Worm (Caenorhabditis elegans) whole organism, young adult: ENCODE measurements around the gene pals-32.

Experiments
- B0336.3 ChIP-seq: fragments of 200-800 bp; sonication (Bioruptor generic); IDR thresholded peaks from 2 replicates; pipeline ENCODE4 v1.3.6; 2022; ENCODE audit warnings: missing genetic modification characterization, missing compliant biosample characterization
- C17E4.6 ChIP-seq: fragments of 200-800 bp; sonication (Bioruptor generic); IDR thresholded peaks from 2 replicates; pipeline ENCODE4 v1.3.6; 2022; ENCODE audit warnings: missing genetic modification reagents, missing genetic modification characterization, missing compliant biosample characterization
- F33H1.4 ChIP-seq: fragments of 200-800 bp; sonication (Bioruptor generic); IDR thresholded peaks from 2 replicates; pipeline ENCODE4 v1.3.6; 2022; ENCODE audit warnings: missing genetic modification reagents, missing genetic modification characterization, missing compliant biosample characterization
- F57A8.1 ChIP-seq: fragments of 200-800 bp; sonication (Bioruptor generic); optimal IDR thresholded peaks from 2 replicates; lab custom pipeline; 2018; ENCODE audit warnings: mild to moderate bottlenecking, missing genetic modification characterization, moderate library complexity, missing compliant biosample characterization
- Y53F4B.3 ChIP-seq: fragments of 200-800 bp; sonication (Bioruptor generic); IDR thresholded peaks from 2 replicates; pipeline ENCODE4 v1.3.6; 2022; ENCODE audit warnings: missing genetic modification reagents, missing genetic modification characterization, missing compliant biosample characterization
- Y56A3A.18 ChIP-seq: fragments of 200-800 bp; sonication (Bioruptor generic); IDR thresholded peaks from 2 replicates; pipeline ENCODE4 v1.3.6; 2022; ENCODE audit warnings: missing genetic modification reagents, missing genetic modification characterization, missing compliant biosample characterization
- aptf-3 ChIP-seq: fragments of 200-800 bp; sonication (Bioruptor generic); IDR thresholded peaks from 2 replicates; pipeline ENCODE4 v1.3.6; 2022; ENCODE audit warnings: missing genetic modification characterization, missing compliant biosample characterization
- bed-1 ChIP-seq: fragments of 200-800 bp; sonication (Bioruptor generic); IDR thresholded peaks from 2 replicates; pipeline ENCODE4 v1.3.6; 2022; ENCODE audit warnings: missing genetic modification reagents, missing genetic modification characterization, missing compliant biosample characterization
- bed-2 ChIP-seq: fragments of 200-800 bp; sonication (Bioruptor generic); IDR thresholded peaks from 2 replicates; pipeline ENCODE4 v1.3.6; 2022; ENCODE audit warnings: missing genetic modification reagents, missing genetic modification characterization, missing compliant biosample characterization
- cebp-1 ChIP-seq, 2 experiments: fragments of 200-800 bp in 1 of 2; sonication (Bioruptor generic) in 1 of 2; sonication (generic microtip) in 1 of 2; IDR thresholded peaks in 1 of 2; optimal IDR thresholded peaks in 1 of 2; 2 replicates each; pipeline versions ENCODE4 v1.3.6 to Lab custom; 2017 to 2022; ENCODE audit warnings: missing compliant biosample characterization in 2 of 2, missing genetic modification characterization in 2 of 2, mild to moderate bottlenecking in 1 of 2, missing genetic modification reagents in 1 of 2, moderate library complexity in 1 of 2
- ceh-27 ChIP-seq: fragments of 200-800 bp; sonication (Bioruptor generic); optimal IDR thresholded peaks from 2 replicates; lab custom pipeline; 2018; ENCODE audit warnings: mild to moderate bottlenecking, missing genetic modification characterization, moderate library complexity, missing compliant biosample characterization
- ceh-40 ChIP-seq: fragments of 200-800 bp; sonication (Bioruptor generic); IDR thresholded peaks from 2 replicates; pipeline ENCODE4 v1.3.6; 2022; ENCODE audit warnings: missing genetic modification characterization, missing compliant biosample characterization
- ceh-91 ChIP-seq: fragments of 200-800 bp; sonication (Bioruptor generic); IDR thresholded peaks from 2 replicates; pipeline ENCODE4 v1.3.6; 2022; ENCODE audit warnings: missing genetic modification reagents, missing genetic modification characterization, missing compliant biosample characterization
- fkh-3 ChIP-seq: sonication (generic microtip); optimal IDR thresholded peaks from 2 replicates; lab custom pipeline; 2016; ENCODE audit warnings: mild to moderate bottlenecking, missing genetic modification characterization, missing compliant biosample characterization
- lir-1 ChIP-seq: fragments of 200-800 bp; sonication (Bioruptor generic); conservative IDR thresholded peaks from 2 replicates; pipeline ENCODE4 v1.3.6; 2022; ENCODE audit warnings: missing genetic modification reagents, missing genetic modification characterization, missing compliant biosample characterization
- madf-10 ChIP-seq: sonication (generic microtip); optimal IDR thresholded peaks from 2 replicates; lab custom pipeline; 2016; ENCODE audit warnings: mild to moderate bottlenecking, missing genetic modification characterization, missing compliant biosample characterization
- pha-4 ChIP-seq: fragments of 150-350 bp; sonication (generic microtip); optimal IDR thresholded peaks from 2 replicates; lab custom pipeline; 2014; ENCODE audit warnings: missing biosample characterization, missing genetic modification reagents, missing genetic modification characterization
- rcor-1 ChIP-seq: fragments of 200-800 bp; sonication (Bioruptor generic); IDR thresholded peaks from 2 replicates; pipeline ENCODE4 v1.3.6; 2022; ENCODE audit warnings: missing genetic modification reagents, missing genetic modification characterization, missing compliant biosample characterization
- ztf-25 ChIP-seq: fragments of 200-800 bp; sonication (Bioruptor generic); IDR thresholded peaks from 2 replicates; pipeline ENCODE4 v1.3.6; 2022; ENCODE audit warnings: missing genetic modification reagents, missing genetic modification characterization, missing compliant biosample characterization
- ztf-3 ChIP-seq: fragments of 200-800 bp; sonication (Bioruptor generic); optimal IDR thresholded peaks from 2 replicates; lab custom pipeline; 2018; ENCODE audit warnings: mild to moderate bottlenecking, missing genetic modification characterization, missing compliant biosample characterization

The pals-32 gene

DNA sequence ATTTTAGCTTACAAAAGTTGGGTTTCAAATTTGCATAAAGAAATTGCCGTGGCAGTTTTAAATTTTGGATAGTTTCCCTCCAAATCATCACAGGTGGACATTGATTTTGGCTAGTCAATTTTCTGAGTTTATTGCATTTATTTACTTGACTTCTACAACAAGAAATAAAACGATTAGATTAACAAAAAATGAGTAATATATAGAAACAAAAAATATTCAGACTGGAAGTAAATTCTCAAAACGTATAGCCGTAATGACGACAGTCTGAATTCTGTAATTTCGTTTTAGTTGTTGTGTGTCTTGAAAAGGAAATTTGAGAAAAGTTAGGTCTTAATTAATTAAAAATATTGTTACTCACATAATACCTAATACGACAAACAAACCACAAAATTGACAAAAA lies 42.1 kb downstream of the pals-32 start, which contains the start of gene srw-141:
Gene srw-141, minus strand, starts transcription at position 101 of the 400 bp plus-strand sequence.
- TF ChIP-seq pha-4 (tag; lab: Kevin White, UChicago) (no peak), lir-1 (GFP tag; lab: Robert Waterston, UW) (no peak), Y53F4B.3 (GFP tag; lab: Robert Waterston, UW) (no peak)
- TF ChIP-seq, all 124 proteins: peak for 0

DNA sequence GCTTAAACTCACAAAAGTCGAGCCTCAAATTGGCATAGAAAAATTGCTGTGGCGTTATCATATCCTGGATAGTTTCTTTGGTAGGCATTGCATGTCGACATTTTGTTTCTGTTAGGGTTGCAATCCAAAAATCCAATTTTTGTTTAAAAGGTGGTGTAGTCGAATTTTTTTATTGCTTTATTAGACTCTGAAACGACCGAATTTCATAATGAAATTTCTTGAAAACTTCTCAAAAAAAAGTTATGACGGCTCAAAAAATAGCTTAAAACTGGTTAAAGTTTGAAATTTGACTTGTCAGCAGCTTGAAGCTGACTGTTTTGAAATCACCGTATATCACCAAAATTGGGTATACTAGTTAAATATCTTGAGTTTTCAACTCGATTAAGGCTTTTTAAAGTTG lies 45.0 kb downstream of the pals-32 start, which contains the start of gene srw-143:
Gene srw-143, minus strand, starts transcription at position 101 of the 400 bp plus-strand sequence.
- no peak for TF ChIP-seq F33H1.4 (GFP tag; lab: Robert Waterston, UW)
- TF ChIP-seq ztf-3 = no peak
- TF ChIP-seq cebp-1 (GFP tag; IDR thresholded peaks at IDR 0.05; lab: Robert Waterston, UW) = no peak
- TF ChIP-seq cebp-1 (tag; optimal IDR thresholded peaks at IDR 0.05; lab: Kevin White, UChicago) = no peak
- TF ChIP-seq F57A8.1 (GFP tag; lab: Kevin White, UChicago) = no peak
- TF ChIP-seq, all 124 proteins: peak for 0

DNA sequence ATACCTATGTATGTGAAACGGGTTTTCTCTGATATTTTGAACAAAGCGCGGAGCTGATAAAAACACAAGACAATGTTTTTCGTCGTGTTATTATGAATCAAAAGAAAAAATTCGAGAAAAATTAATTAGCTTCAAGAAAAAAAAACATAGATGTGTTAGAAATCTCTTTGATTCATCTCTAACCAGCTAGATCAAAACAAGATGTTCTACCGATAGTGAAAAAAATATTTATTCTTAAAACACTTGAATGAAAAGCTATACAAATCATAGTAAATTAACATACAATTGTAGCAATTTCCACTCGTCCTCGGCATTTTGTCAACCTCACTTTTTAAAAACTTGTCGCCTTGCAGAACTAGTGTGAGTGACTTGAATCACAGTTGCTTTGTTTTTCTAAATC lies 45.8 kb downstream of the pals-32 start:
- TF ChIP-seq ceh-91 = no peak
- no peak for TF ChIP-seq bed-2
- TF ChIP-seq rcor-1 = no peak
- no peak for TF ChIP-seq B0336.3 (GFP tag; lab: Robert Waterston, UW)
- TF ChIP-seq ztf-25 (GFP tag; lab: Robert Waterston, UW) = no peak
- no peak for TF ChIP-seq madf-10
- TF ChIP-seq ceh-40 (GFP tag; lab: Robert Waterston, UW) = no peak
- no peak for TF ChIP-seq aptf-3 (GFP tag; lab: Robert Waterston, UW)
- no peak for TF ChIP-seq C17E4.6
- TF ChIP-seq Y56A3A.18 (GFP tag; lab: Robert Waterston, UW) = no peak
- TF ChIP-seq bed-1 = no peak

DNA sequence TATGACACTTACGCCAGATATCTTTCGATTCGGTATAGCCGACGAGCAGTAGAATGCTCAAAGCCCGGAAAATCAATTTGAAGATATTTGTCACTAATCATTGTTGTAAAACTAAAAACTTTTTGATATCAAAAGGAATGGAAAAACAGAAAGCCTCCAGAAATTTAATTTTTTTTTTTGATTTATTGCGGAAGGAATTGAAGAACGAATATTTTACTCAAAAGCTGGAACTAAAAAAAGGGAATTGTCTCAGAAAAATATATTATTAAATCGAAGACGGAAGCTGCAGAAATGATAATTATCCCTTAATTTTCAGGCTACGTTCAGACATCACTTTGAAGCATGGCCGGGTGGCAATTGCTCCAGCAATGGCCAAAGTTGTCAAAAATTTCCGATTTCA lies 47.4 kb downstream of the pals-32 start, which contains the start of gene srw-137:
Gene srw-137, minus strand, starts transcription at position 101 of the 400 bp plus-strand sequence.
- TF ChIP-seq ceh-40 (GFP tag; lab: Robert Waterston, UW) = no peak

DNA sequence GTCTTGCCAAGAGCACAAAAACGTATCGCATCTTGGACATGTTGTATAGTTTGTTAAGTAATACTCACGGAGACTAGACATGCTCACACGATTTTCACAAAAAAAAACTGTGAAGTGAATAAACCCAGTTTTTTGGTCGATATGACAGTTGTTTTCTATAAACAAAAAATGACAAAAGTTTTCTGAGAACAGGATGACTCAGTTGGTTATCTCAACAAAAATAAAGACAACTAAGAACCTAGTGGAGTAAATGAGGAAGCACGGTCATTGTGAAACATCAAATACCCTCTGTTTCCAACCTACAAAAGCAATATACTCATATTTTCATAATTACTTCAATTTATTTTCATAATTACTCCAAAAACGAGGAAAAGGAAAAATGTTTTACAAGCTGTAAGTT lies 49.2 kb downstream of the pals-32 start, which contains the start of gene srh-87:
Gene srh-87, minus strand, starts transcription at position 101 of the 400 bp plus-strand sequence.
- TF ChIP-seq fkh-3 (tag; lab: Kevin White, UChicago) (no peak), ceh-27 (GFP tag; lab: Kevin White, UChicago) (no peak), ztf-25 (GFP tag; lab: Robert Waterston, UW) (no peak)
- TF ChIP-seq, all 124 proteins: peak for 0
